Worm (Caenorhabditis elegans) whole organism, midembryonic: ENCODE results near the gene cnc-9.

Experiments used
- T22C8.4 ChIP-seq: fragments of 200-800 bp; sonication (Bioruptor generic); IDR thresholded peaks from 2 replicates; pipeline ENCODE4 v1.3.6; 2022; ENCODE audit warnings: missing genetic modification characterization, missing compliant biosample characterization
- cog-1 ChIP-seq: sonication (generic microtip); optimal IDR thresholded peaks from 2 replicates; lab custom pipeline; 2016; ENCODE audit warnings: missing genetic modification characterization, missing compliant biosample characterization
- flt-1 ChIP-seq: fragments of 200-800 bp; sonication (Bioruptor generic); IDR thresholded peaks from 2 replicates; pipeline ENCODE4 v1.3.6; 2022; ENCODE audit warnings: missing genetic modification characterization, missing compliant biosample characterization
- klf-2 ChIP-seq: fragments of 200-800 bp; sonication (Bioruptor generic); conservative IDR thresholded peaks from 2 replicates; pipeline ENCODE4 v1.3.6; 2022; ENCODE audit warnings: missing genetic modification reagents, missing genetic modification characterization, missing compliant biosample characterization
- med-1 ChIP-seq: sonication (generic microtip); optimal IDR thresholded peaks from 2 replicates; lab custom pipeline; 2017; ENCODE audit warnings: missing genetic modification characterization, mild to moderate bottlenecking, missing compliant biosample characterization, antibody characterized with exemption, missing genetic modification reagents; ENCODE audit not compliant: insufficient read depth
- ref-1 ChIP-seq: fragments of 200-800 bp; sonication (Bioruptor generic); conservative IDR thresholded peaks from 2 replicates; pipeline ENCODE4 v1.3.6; 2022; ENCODE audit warnings: missing genetic modification reagents, missing genetic modification characterization, missing compliant biosample characterization
- tab-1 ChIP-seq: fragments of 200-800 bp; sonication (Bioruptor generic); IDR thresholded peaks from 2 replicates; pipeline ENCODE4 v1.3.6; 2022; ENCODE audit warnings: missing genetic modification characterization, missing compliant biosample characterization
- ztf-23 ChIP-seq: fragments of 200-800 bp; sonication (Bioruptor generic); IDR thresholded peaks from 2 replicates; pipeline ENCODE4 v1.3.6; 2022; ENCODE audit warnings: missing genetic modification reagents, missing genetic modification characterization, missing compliant biosample characterization
- ztf-29 ChIP-seq: fragments of 200-800 bp; sonication (Bioruptor generic); IDR thresholded peaks from 2 replicates; pipeline ENCODE4 v1.3.6; 2022; ENCODE audit warnings: missing genetic modification reagents, missing genetic modification characterization, missing compliant biosample characterization

Gene cnc-9

DNA sequence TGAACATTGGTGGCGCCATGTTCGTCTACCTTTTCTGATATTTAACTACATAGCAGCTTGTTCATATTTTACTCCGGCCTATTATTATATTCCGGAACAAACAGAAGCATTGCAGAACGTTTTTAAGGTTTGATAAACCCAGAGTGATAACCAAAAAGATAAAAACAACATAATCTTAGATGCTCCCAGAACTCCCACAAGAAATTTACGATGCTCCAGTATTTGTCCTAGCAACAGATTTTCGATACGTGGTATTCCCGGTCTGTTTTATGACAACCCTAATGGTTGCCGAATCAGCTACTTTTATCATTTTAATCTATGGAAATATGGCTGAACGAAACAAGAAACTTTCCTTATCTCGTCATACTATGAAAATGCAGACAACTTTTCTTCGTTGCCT, 46.4 kb downstream of the cnc-9 start:
- no peak for TF ChIP-seq T22C8.4 (GFP tag; lab: Robert Waterston, UW)
- TF ChIP-seq tab-1 (GFP tag; lab: Robert Waterston, UW), result no peak
- no peak for TF ChIP-seq flt-1 (GFP tag; lab: Robert Waterston, UW)
- no peak for TF ChIP-seq ref-1 (GFP tag; lab: Robert Waterston, UW)
- no peak for TF ChIP-seq ztf-29
- no peak for TF ChIP-seq cog-1
- TF ChIP-seq med-1, result no peak
- no peak for TF ChIP-seq klf-2 (GFP tag; lab: Robert Waterston, UW)
- no peak for TF ChIP-seq ztf-23 (GFP tag; lab: Robert Waterston, UW)

DNA sequence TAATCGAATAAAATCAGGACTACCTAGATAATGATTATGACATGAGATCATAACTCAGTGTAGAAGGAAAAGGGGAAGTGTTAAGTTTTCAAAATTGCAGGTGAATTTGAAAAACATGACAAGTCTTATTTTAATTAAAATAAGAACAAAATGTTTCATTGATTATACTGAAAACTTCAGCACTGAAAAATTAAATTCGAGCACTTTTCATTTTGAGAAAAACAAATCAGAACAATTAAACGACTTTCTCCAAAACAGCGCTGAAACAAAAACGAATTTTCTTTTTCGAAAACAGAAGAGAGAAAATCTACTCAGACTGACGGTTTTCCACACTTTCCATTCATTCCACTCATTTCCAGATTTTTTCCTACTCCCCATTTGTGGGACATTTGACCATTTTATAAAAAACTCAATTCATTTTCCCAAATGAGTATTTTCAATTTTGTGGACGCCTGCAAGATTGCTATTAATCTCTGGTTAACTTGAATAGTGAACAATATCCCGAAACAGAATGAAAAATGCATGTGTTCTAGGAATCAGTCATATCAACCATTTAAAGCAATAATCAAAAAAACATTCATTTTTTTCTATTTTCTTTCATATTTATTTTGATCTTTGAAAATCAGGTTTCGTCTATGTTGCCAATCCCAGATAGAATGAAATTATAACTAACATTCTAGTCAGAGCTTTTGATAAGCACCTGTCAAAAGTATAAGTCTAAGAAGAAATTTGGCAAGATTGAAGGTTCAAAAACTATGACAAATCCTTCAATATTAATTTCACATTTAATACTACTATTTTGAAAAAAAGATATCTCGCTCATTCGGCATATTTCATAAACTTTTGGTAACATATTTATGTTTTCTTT, 47.6 kb downstream of the cnc-9 start, which contains the start of the genes srh-231 and srh-275:
Gene srh-231 (minus strand): TSS at position 51 of the 868 bp plus-strand sequence.
Gene srh-275 (plus strand): TSS at position 818 of the 868 bp plus-strand sequence.
- TF ChIP-seq ref-1 (GFP tag; lab: Robert Waterston, UW) (no peak), ztf-29 (no peak), T22C8.4 (GFP tag; lab: Robert Waterston, UW) (no peak), cog-1 (no peak), klf-2 (GFP tag; lab: Robert Waterston, UW) (no peak), tab-1 (GFP tag; lab: Robert Waterston, UW) (no peak), flt-1 (GFP tag; lab: Robert Waterston, UW) (no peak), ztf-23 (GFP tag; lab: Robert Waterston, UW) (no peak), med-1 (no peak)
